Fruit fly (Drosophila melanogaster) whole organism, embryonic: ENCODE results near the gene ninaE.
A peak's percentile ranks its signal among the peaks of the same experiment; 100 is the strongest.

Source experiments
- Ada2b ChIP-seq: fragments of 200-800 bp; sonication (Bioruptor generic); IDR thresholded peaks from 2 replicates; pipeline ENCODE4 v1.3.6; 2022; ENCODE audit warnings: missing biosample characterization, missing genetic modification characterization
- Bdp1 ChIP-seq: fragments of 200-800 bp; sonication (Bioruptor generic); optimal IDR thresholded peaks from 3 replicates; lab custom pipeline; 2016; ENCODE audit warnings: missing biosample characterization, missing genetic modification characterization
- CG10366 ChIP-seq: fragments of 200-800 bp; sonication (Bioruptor generic); IDR thresholded peaks from 2 replicates; pipeline ENCODE4 v1.3.6; 2022; ENCODE audit warnings: missing biosample characterization, missing genetic modification characterization
- CG11695 ChIP-seq: fragments of 200-800 bp; sonication (Bioruptor generic); IDR thresholded peaks from 3 replicates; pipeline ENCODE4 v1.3.6; 2022; ENCODE audit warnings: missing biosample characterization, missing genetic modification characterization
- CG11723 ChIP-seq: fragments of 200-800 bp; sonication (Bioruptor generic); optimal IDR thresholded peaks from 2 replicates; lab custom pipeline; 2017; ENCODE audit warnings: missing biosample characterization, mild to moderate bottlenecking, missing genetic modification characterization
- CG12299 ChIP-seq: fragments of 200-800 bp; sonication (Bioruptor generic); optimal IDR thresholded peaks from 2 replicates; lab custom pipeline; 2018; ENCODE audit warnings: missing biosample characterization, mild to moderate bottlenecking, missing genetic modification characterization
- CG12769 ChIP-seq: fragments of 200-800 bp; sonication (Bioruptor generic); optimal IDR thresholded peaks from 2 replicates; lab custom pipeline; 2019; ENCODE audit warnings: missing biosample characterization, mild to moderate bottlenecking, missing genetic modification characterization, moderate library complexity
- CG12942 ChIP-seq: fragments of 200-800 bp; sonication (Bioruptor generic); optimal IDR thresholded peaks from 3 replicates; lab custom pipeline; 2016; ENCODE audit warnings: missing biosample characterization, missing genetic modification characterization
- CG14965 ChIP-seq: fragments of 200-800 bp; sonication (Bioruptor generic); optimal IDR thresholded peaks from 2 replicates; lab custom pipeline; 2016; ENCODE audit warnings: missing biosample characterization, missing genetic modification characterization, borderline replicate concordance
- CG15269 ChIP-seq: fragments of 200-800 bp; sonication (Bioruptor generic); optimal IDR thresholded peaks from 2 replicates; lab custom pipeline; 2018; ENCODE audit warnings: missing biosample characterization, mild to moderate bottlenecking, missing genetic modification characterization, moderate library complexity
- CG2678 ChIP-seq: fragments of 200-800 bp; sonication (Bioruptor generic); optimal IDR thresholded peaks from 3 replicates; lab custom pipeline; 2019; ENCODE audit warnings: missing biosample characterization, mild to moderate bottlenecking, missing genetic modification characterization, moderate library complexity
- CG34224 ChIP-seq: fragments of 200-800 bp; sonication (Bioruptor generic); IDR thresholded peaks from 3 replicates; pipeline ENCODE4 v1.3.6; 2022; ENCODE audit warnings: missing biosample characterization, missing genetic modification characterization; ENCODE audit not compliant: partially characterized antibody
- CG42726 ChIP-seq: fragments of 200-800 bp; sonication (Bioruptor generic); IDR thresholded peaks from 2 replicates; pipeline ENCODE4 v1.3.6; 2022; ENCODE audit warnings: missing biosample characterization, missing genetic modification characterization; ENCODE audit not compliant: partially characterized antibody
- CG4328 ChIP-seq: fragments of 200-800 bp; sonication (Bioruptor generic); optimal IDR thresholded peaks from 3 replicates; lab custom pipeline; 2017; ENCODE audit warnings: missing biosample characterization, missing genetic modification reagents, missing genetic modification characterization
- CG6689 ChIP-seq: fragments of 200-800 bp; sonication (Bioruptor generic); IDR thresholded peaks from 2 replicates; pipeline ENCODE4 v1.3.6; 2022; ENCODE audit warnings: missing biosample characterization, missing genetic modification characterization
- CG7839 ChIP-seq: fragments of 200-800 bp; sonication (Bioruptor generic); optimal IDR thresholded peaks from 3 replicates; lab custom pipeline; 2018; ENCODE audit warnings: missing biosample characterization, mild to moderate bottlenecking, missing genetic modification characterization, moderate library complexity
- CG8281 ChIP-seq: fragments of 200-800 bp; sonication (Bioruptor generic); optimal IDR thresholded peaks from 2 replicates; lab custom pipeline; 2018; ENCODE audit warnings: missing biosample characterization, mild to moderate bottlenecking, missing genetic modification characterization, moderate library complexity
- Dek ChIP-seq: fragments of 200-800 bp; sonication (Bioruptor generic); optimal IDR thresholded peaks from 3 replicates; lab custom pipeline; 2019; ENCODE audit warnings: missing biosample characterization, mild to moderate bottlenecking, missing genetic modification characterization, moderate library complexity
- Drgx ChIP-seq: fragments of 200-800 bp; sonication (Bioruptor generic); IDR thresholded peaks from 2 replicates; pipeline ENCODE4 v1.3.6; 2022; ENCODE audit warnings: missing biosample characterization, missing genetic modification characterization
- E2f1 ChIP-seq: fragments of 200-800 bp; sonication (Bioruptor generic); IDR thresholded peaks from 2 replicates; pipeline ENCODE4 v1.3.6; 2022; ENCODE audit warnings: missing biosample characterization, missing genetic modification characterization
- Fer1 ChIP-seq: fragments of 200-800 bp; sonication (Bioruptor generic); optimal IDR thresholded peaks from 2 replicates; lab custom pipeline; 2017; ENCODE audit warnings: missing biosample characterization, mild to moderate bottlenecking, missing genetic modification characterization
- Fer3 ChIP-seq: fragments of 200-800 bp; sonication (Bioruptor generic); optimal IDR thresholded peaks from 2 replicates; lab custom pipeline; 2018; ENCODE audit warnings: missing biosample characterization, mild to moderate bottlenecking, missing genetic modification characterization, moderate library complexity
- H15 ChIP-seq: fragments of 200-800 bp; sonication (Bioruptor generic); IDR thresholded peaks from 3 replicates; pipeline ENCODE4 v1.3.6; 2022; ENCODE audit warnings: missing biosample characterization, missing genetic modification characterization
- HLHmδ ChIP-seq: fragments of 200-800 bp; sonication (Bioruptor generic); optimal IDR thresholded peaks from 2 replicates; lab custom pipeline; 2018; ENCODE audit warnings: missing biosample characterization, mild to moderate bottlenecking, missing genetic modification characterization, moderate library complexity
- Myb ChIP-seq: fragments of 200-800 bp; sonication (Bioruptor generic); optimal IDR thresholded peaks from 2 replicates; lab custom pipeline; 2016; ENCODE audit warnings: missing biosample characterization, missing genetic modification characterization
- NC2β ChIP-seq: fragments of 200-800 bp; sonication (Bioruptor generic); optimal IDR thresholded peaks from 2 replicates; lab custom pipeline; 2016; ENCODE audit warnings: missing biosample characterization, missing genetic modification characterization
- NFAT ChIP-seq: fragments of 200-800 bp; sonication (Bioruptor generic); IDR thresholded peaks from 2 replicates; pipeline ENCODE4 v1.3.6; 2022; ENCODE audit warnings: missing biosample characterization, missing genetic modification characterization
- Optix ChIP-seq: fragments of 200-800 bp; sonication (Bioruptor generic); IDR thresholded peaks from 3 replicates; pipeline ENCODE4 v1.3.6; 2022; ENCODE audit warnings: missing biosample characterization, missing genetic modification characterization
- Pdp1 ChIP-seq, 2 experiments: fragments of 200-800 bp; sonication (Bioruptor generic); optimal IDR thresholded peaks; 3 replicates each; lab custom pipeline; 2016; ENCODE audit warnings: missing biosample characterization in 2 of 2, missing genetic modification characterization in 2 of 2, mild to moderate bottlenecking in 1 of 2, moderate library complexity in 1 of 2
- Poxn ChIP-seq: fragments of 200-800 bp; sonication (Bioruptor generic); IDR thresholded peaks from 2 replicates; pipeline ENCODE4 v1.3.6; 2022; ENCODE audit warnings: missing biosample characterization, missing genetic modification characterization
- Ptx1 ChIP-seq: fragments of 200-800 bp; sonication (Bioruptor generic); IDR thresholded peaks from 2 replicates; pipeline ENCODE4 v1.3.6; 2022; ENCODE audit warnings: missing biosample characterization, missing genetic modification characterization
- Rfx ChIP-seq: fragments of 200-800 bp; sonication (Bioruptor generic); IDR thresholded peaks from 2 replicates; pipeline ENCODE4 v1.3.6; 2022; ENCODE audit warnings: missing biosample characterization, missing genetic modification characterization
- Xrp1 ChIP-seq: fragments of 200-800 bp; sonication (Bioruptor generic); IDR thresholded peaks from 2 replicates; pipeline ENCODE4 v1.3.6; 2022; ENCODE audit warnings: missing biosample characterization, missing genetic modification characterization
- ase ChIP-seq: fragments of 200-800 bp; sonication (Bioruptor generic); IDR thresholded peaks from 3 replicates; pipeline ENCODE4 v1.3.6; 2022; ENCODE audit warnings: missing biosample characterization, missing genetic modification characterization
- az2 ChIP-seq: fragments of 200-800 bp; sonication (Bioruptor generic); optimal IDR thresholded peaks from 3 replicates; lab custom pipeline; 2016; ENCODE audit warnings: missing biosample characterization, missing genetic modification characterization
- cad ChIP-seq: fragments of >200 bp; optimal IDR thresholded peaks from 2 replicates; lab custom pipeline; 2017; ENCODE audit warnings: missing biosample characterization, missing genetic modification characterization
- ci ChIP-seq: fragments of 200-800 bp; sonication (Bioruptor generic); IDR thresholded peaks from 3 replicates; pipeline ENCODE4 v1.3.6; 2022; ENCODE audit warnings: missing biosample characterization, missing genetic modification characterization
- crp ChIP-seq, 2 experiments: fragments of 200-800 bp; sonication (Bioruptor generic); optimal IDR thresholded peaks; 2 replicates in 1 of 2; 3 replicates in 1 of 2; lab custom pipeline; 2017; ENCODE audit warnings: missing biosample characterization in 2 of 2, missing genetic modification characterization in 2 of 2, mild to moderate bottlenecking in 1 of 2, moderate library complexity in 1 of 2
- dysf ChIP-seq: fragments of 200-800 bp; sonication (Bioruptor generic); IDR thresholded peaks from 3 replicates; pipeline ENCODE4 v1.3.6; 2022; ENCODE audit warnings: missing biosample characterization, missing genetic modification characterization
- eve ChIP-seq, 2 experiments: fragments of >200 bp; optimal IDR thresholded peaks; 2 replicates each; lab custom pipeline; 2017; ENCODE audit warnings: missing biosample characterization in 2 of 2, missing genetic modification characterization in 2 of 2
- mam ChIP-seq: fragments of 200-800 bp; sonication (Bioruptor generic); optimal IDR thresholded peaks from 3 replicates; lab custom pipeline; 2016; ENCODE audit warnings: missing biosample characterization, missing genetic modification characterization
- peb ChIP-seq: fragments of 200-800 bp; sonication (Bioruptor generic); IDR thresholded peaks from 2 replicates; pipeline ENCODE4 v1.3.6; 2022; ENCODE audit warnings: missing biosample characterization, missing genetic modification characterization
- slbo ChIP-seq: fragments of 200-800 bp; sonication (Bioruptor generic); IDR thresholded peaks from 2 replicates; pipeline ENCODE4 v1.3.6; 2022; ENCODE audit warnings: missing biosample characterization, missing genetic modification characterization
- sob ChIP-seq: fragments of 200-800 bp; sonication (Bioruptor generic); IDR thresholded peaks from 2 replicates; pipeline ENCODE4 v1.3.6; 2022; ENCODE audit warnings: missing biosample characterization, missing genetic modification characterization
- stc ChIP-seq: fragments of 200-800 bp; sonication (Bioruptor generic); IDR thresholded peaks from 2 replicates; pipeline ENCODE4 v1.3.6; 2022; ENCODE audit warnings: missing biosample characterization, missing genetic modification characterization
- tio ChIP-seq: fragments of 200-800 bp; sonication (Bioruptor generic); optimal IDR thresholded peaks from 2 replicates; lab custom pipeline; 2017; ENCODE audit warnings: missing biosample characterization, missing genetic modification characterization, inconsistent platforms
- unpg ChIP-seq: fragments of 200-800 bp; sonication (Bioruptor generic); optimal IDR thresholded peaks from 3 replicates; lab custom pipeline; 2018; ENCODE audit warnings: missing biosample characterization, mild to moderate bottlenecking, missing genetic modification characterization, moderate library complexity
- usp ChIP-seq: fragments of >200 bp; optimal IDR thresholded peaks from 2 replicates; lab custom pipeline; 2017; ENCODE audit warnings: missing biosample characterization, missing genetic modification characterization
- wek ChIP-seq: fragments of 200-800 bp; sonication (Bioruptor generic); optimal IDR thresholded peaks from 3 replicates; lab custom pipeline; 2018; ENCODE audit warnings: missing biosample characterization, mild to moderate bottlenecking, missing genetic modification characterization, moderate library complexity

The ninaE gene

DNA sequence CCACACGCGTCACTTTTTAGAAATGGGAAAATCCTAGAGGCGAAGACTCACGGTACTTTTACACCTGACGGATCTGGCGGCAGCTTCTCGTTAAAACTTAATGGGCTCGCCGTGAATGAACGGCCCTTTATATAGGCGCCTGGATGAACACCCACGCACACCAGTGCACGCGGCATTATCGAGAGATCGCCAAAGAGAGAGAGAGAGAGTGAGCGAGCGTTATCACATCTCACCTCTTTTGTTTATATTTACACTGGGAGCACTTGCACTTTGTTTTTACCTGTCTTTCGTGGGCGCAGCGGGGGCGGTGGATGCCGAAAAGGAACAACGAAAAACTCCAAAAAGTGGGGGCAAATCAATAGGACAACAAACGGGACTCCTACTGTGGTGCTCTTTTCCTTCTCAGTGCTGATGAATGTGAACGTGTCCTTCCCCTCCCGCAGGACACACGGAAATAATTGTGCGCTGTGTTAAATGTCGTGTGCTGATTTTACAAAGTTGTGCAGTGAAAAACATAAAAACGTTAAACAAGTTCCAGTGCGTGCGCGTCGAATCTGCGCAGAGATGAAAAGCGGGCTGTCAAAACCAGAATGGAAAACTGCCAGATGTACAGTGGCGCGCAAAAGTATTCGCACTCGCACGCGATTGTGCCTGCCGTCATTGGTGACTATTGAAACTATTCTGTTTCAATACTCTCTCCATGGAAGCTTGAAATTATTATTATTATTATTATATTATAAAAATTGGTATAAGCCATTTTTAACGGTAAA lies 12.7 kb downstream of the ninaE start, which contains the start of gene Mrp5 (continued):
- TF ChIP-seq CG10366 (GFP tag; lab: Robert Waterston, UW), result peak; percentile 69
- peak; percentile 62 for TF ChIP-seq E2f1 (GFP tag; lab: Robert Waterston, UW)
- peak; percentile 41 for TF ChIP-seq CG15269 (tag; lab: Kevin White, UChicago)
- 0 out of 2 replicates have a peak, but pooled peaks have one; percentile 12 for TF ChIP-seq peb (GFP tag; lab: Robert Waterston, UW)
- TF ChIP-seq Ptx1 (GFP tag; lab: Robert Waterston, UW), result peak; percentile 52
- peak; percentile 51; the same call in 1 of the 3 replicates for TF ChIP-seq CG11695
- TF ChIP-seq unpg, result peak; percentile 39
- peak; percentile 40 for TF ChIP-seq az2 (GFP tag; lab: Kevin White, UChicago)
- TF ChIP-seq slbo (GFP tag; lab: Robert Waterston, UW), result peak; percentile 80
- TF ChIP-seq crp (GFP tag; optimal IDR thresholded peaks at IDR 0.05; lab: Kevin White, UChicago), result no peak
- peak; percentile 23 for TF ChIP-seq CG12942 (GFP tag; lab: Kevin White, UChicago)
- TF ChIP-seq usp, result no peak
- TF ChIP-seq Drgx (GFP tag; lab: Robert Waterston, UW), result peak; percentile 55
- TF ChIP-seq H15 (GFP tag; lab: Robert Waterston, UW), result peak; percentile 51; the same call in 1 of the 3 replicates
- TF ChIP-seq CG2678 (tag; lab: Kevin White, UChicago), result peak; percentile 40
- peak; percentile 28 for TF ChIP-seq CG12769 (tag; lab: Kevin White, UChicago)
- TF ChIP-seq mam (GFP tag; lab: Kevin White, UChicago), result peak; percentile 15
- no peak for TF ChIP-seq eve (GFP tag; optimal IDR thresholded peaks at IDR 0.05; lab: Kevin White, UChicago)
- no peak for TF ChIP-seq Poxn (GFP tag; lab: Robert Waterston, UW)
- TF ChIP-seq Fer3 (tag; lab: Kevin White, UChicago), result peak; percentile 15
- peak; percentile 20 for TF ChIP-seq tio (GFP tag; lab: Kevin White, UChicago)
- TF ChIP-seq Myb (GFP tag; lab: Kevin White, UChicago), result no peak
- TF ChIP-seq CG6689, result peak; percentile 57
- peak; percentile 30; the same call in 1 of the 2 replicates for TF ChIP-seq stc (GFP tag; lab: Robert Waterston, UW)
- TF ChIP-seq sob (GFP tag; lab: Robert Waterston, UW), result peak; percentile 63
- TF ChIP-seq NFAT (GFP tag; lab: Robert Waterston, UW), result peak; percentile 51; the same call in 1 of the 2 replicates
- TF ChIP-seq Xrp1 (GFP tag; lab: Robert Waterston, UW), result peak; percentile 64
- peak; percentile 12 for TF ChIP-seq CG4328 (GFP tag; lab: Kevin White, UChicago)
- peak; percentile 76 for TF ChIP-seq ci
- TF ChIP-seq cad (GFP tag; lab: Kevin White, UChicago), result no peak
- peak; percentile 77 for TF ChIP-seq Rfx (GFP tag; lab: Robert Waterston, UW)
- TF ChIP-seq Optix, result peak; percentile 61; the same call in 2 of the 3 replicates
- TF ChIP-seq CG8281 (tag; lab: Kevin White, UChicago), result no peak
- peak; percentile 60 for TF ChIP-seq Ada2b (GFP tag; lab: Robert Waterston, UW)
- no peak for TF ChIP-seq NC2β (GFP tag; lab: Kevin White, UChicago)
- TF ChIP-seq CG11723 (GFP tag; lab: Kevin White, UChicago), result no peak
- peak; percentile 11 for TF ChIP-seq Fer1 (GFP tag; lab: Kevin White, UChicago)
- TF ChIP-seq wek (GFP tag; lab: Kevin White, UChicago), result peak; percentile 64
- no peak for TF ChIP-seq Bdp1
- TF ChIP-seq CG14965 (GFP tag; lab: Kevin White, UChicago), result no peak
- TF ChIP-seq CG42726 (GFP tag; lab: Robert Waterston, UW), result 0 out of 2 replicates have a peak, but pooled peaks have one; percentile 7
- TF ChIP-seq CG7839 (tag; lab: Kevin White, UChicago), result peak; percentile 53
- TF ChIP-seq dysf, result peak; percentile 52; the same call in 1 of the 3 replicates
- 0 out of 3 replicates have a peak, but pooled peaks have one; percentile 15 for TF ChIP-seq CG34224 (GFP tag; lab: Robert Waterston, UW)
- TF ChIP-seq ase (GFP tag; lab: Robert Waterston, UW), result peak; percentile 53; the same call in 2 of the 3 replicates
- peak; percentile 19 for TF ChIP-seq Dek (tag; lab: Kevin White, UChicago)
- TF ChIP-seq Pdp1 (GFP tag; optimal IDR thresholded peaks at IDR 0.05; lab: Kevin White, UChicago), result peak; percentile 3 to 14
- TF ChIP-seq CG12299, result no peak
- TF ChIP-seq HLHmδ (GFP tag; lab: Kevin White, UChicago), result peak; percentile 77
